Fruit fly (Drosophila melanogaster) whole organism, wandering third instar larva: ENCODE data around the gene CG6664.

Source experiments
- Abd-B ChIP-seq: fragments of >200 bp; optimal IDR thresholded peaks from 2 replicates; lab custom pipeline; 2017; ENCODE audit warnings: missing biosample characterization, missing genetic modification characterization
- CG32264 ChIP-seq: fragments of 200-800 bp; sonication (Bioruptor generic); optimal IDR thresholded peaks from 2 replicates; lab custom pipeline; 2016; ENCODE audit warnings: missing biosample characterization, missing genetic modification characterization
- CG9705 ChIP-seq: fragments of 200-800 bp; sonication (Bioruptor generic); optimal IDR thresholded peaks from 2 replicates; lab custom pipeline; 2018; ENCODE audit warnings: missing biosample characterization, mild to moderate bottlenecking, missing genetic modification characterization
- CrebA ChIP-seq: fragments of 200-800 bp; sonication (Bioruptor generic); optimal IDR thresholded peaks from 2 replicates; lab custom pipeline; 2016; ENCODE audit warnings: missing biosample characterization, mild to moderate bottlenecking, missing genetic modification characterization, borderline replicate concordance
- Dfd ChIP-seq: fragments of >200 bp; optimal IDR thresholded peaks from 2 replicates; lab custom pipeline; 2017; ENCODE audit warnings: missing biosample characterization, missing genetic modification characterization
- Dif ChIP-seq: fragments of 200-275, 200-300 bp; sonication (Bioruptor generic); optimal IDR thresholded peaks from 2 replicates; lab custom pipeline; 2018; ENCODE audit warnings: missing biosample characterization, missing genetic modification characterization; ENCODE audit not compliant: partially characterized antibody
- GATAd ChIP-seq: sonication (Bioruptor generic); optimal IDR thresholded peaks from 2 replicates; lab custom pipeline; 2016; ENCODE audit warnings: missing biosample characterization, missing genetic modification characterization
- HLH106 ChIP-seq: fragments of 200-800 bp; optimal IDR thresholded peaks from 3 replicates; lab custom pipeline; 2019; ENCODE audit warnings: missing biosample characterization, mild to moderate bottlenecking, missing genetic modification characterization, moderate library complexity
- Hnf4 ChIP-seq: fragments of 200-800 bp; sonication (Bioruptor generic); optimal IDR thresholded peaks from 2 replicates; lab custom pipeline; 2016; ENCODE audit warnings: missing biosample characterization, mild to moderate bottlenecking, missing genetic modification characterization
- Hr83 ChIP-seq: fragments of 200-300 bp; sonication (Bioruptor generic); optimal IDR thresholded peaks from 2 replicates; lab custom pipeline; 2016; ENCODE audit warnings: missing biosample characterization, mild to moderate bottlenecking, missing genetic modification characterization, moderate library complexity; ENCODE audit not compliant: poor library complexity, severe bottlenecking
- Jra ChIP-seq: sonication (Bioruptor generic); optimal IDR thresholded peaks from 2 replicates; lab custom pipeline; 2016; ENCODE audit warnings: missing biosample characterization, missing genetic modification characterization
- Mio ChIP-seq: sonication (Bioruptor generic); optimal IDR thresholded peaks from 2 replicates; lab custom pipeline; 2016; ENCODE audit warnings: missing biosample characterization, missing genetic modification characterization
- Myc ChIP-seq: fragments of >200 bp; optimal IDR thresholded peaks from 2 replicates; lab custom pipeline; 2017
- N ChIP-seq: fragments of >200 bp; optimal IDR thresholded peaks from 2 replicates; lab custom pipeline; 2018; ENCODE audit warnings: missing biosample characterization, missing external identifiers, missing genetic modification characterization
- OdsH ChIP-seq: fragments of 200-800 bp; sonication (Bioruptor generic); optimal IDR thresholded peaks from 2 replicates; lab custom pipeline; 2016; ENCODE audit warnings: missing biosample characterization, mild to moderate bottlenecking, missing genetic modification characterization
- Rel ChIP-seq, 2 experiments: fragments of 200-800 bp; sonication (Bioruptor generic) in 1 of 2; optimal IDR thresholded peaks; 2 replicates in 1 of 2; 3 replicates in 1 of 2; lab custom pipeline; 2016 to 2019; ENCODE audit warnings: mild to moderate bottlenecking in 2 of 2, missing biosample characterization in 2 of 2, missing genetic modification characterization in 2 of 2, moderate library complexity in 1 of 2
- Sp1 ChIP-seq: fragments of 200-800 bp; sonication (Bioruptor generic); optimal IDR thresholded peaks from 3 replicates; lab custom pipeline; 2019; ENCODE audit warnings: missing biosample characterization, mild to moderate bottlenecking, missing genetic modification characterization, moderate library complexity
- br ChIP-seq: fragments of 200-800 bp; sonication (Bioruptor generic); optimal IDR thresholded peaks from 2 replicates; lab custom pipeline; 2016; ENCODE audit warnings: missing biosample characterization, missing genetic modification characterization
- dl ChIP-seq, 2 experiments: fragments of 175-275, 200-275 bp in 1 of 2; fragments of 200-275 bp in 1 of 2; sonication (Bioruptor generic); optimal IDR thresholded peaks; lab custom pipeline; 2018; ENCODE audit warnings: mild to moderate bottlenecking in 2 of 2, missing biosample characterization in 2 of 2, missing genetic modification characterization in 2 of 2, moderate library complexity in 2 of 2; ENCODE audit not compliant: partially characterized antibody in 2 of 2, insufficient read depth in 1 of 2
- ey ChIP-seq: fragments of 200-800 bp; sonication (Bioruptor generic); optimal IDR thresholded peaks from 2 replicates; lab custom pipeline; 2016; ENCODE audit warnings: missing biosample characterization, missing genetic modification characterization
- foxo ChIP-seq, 2 experiments: fragments of 200-800 bp; sonication (Bioruptor generic); optimal IDR thresholded peaks; 2 replicates in 1 of 2; 3 replicates in 1 of 2; lab custom pipeline; 2016 to 2017; ENCODE audit warnings: missing biosample characterization in 2 of 2, missing genetic modification characterization in 2 of 2
- fru ChIP-seq: fragments of 200-800 bp; sonication (Bioruptor generic); optimal IDR thresholded peaks from 3 replicates; lab custom pipeline; 2016; ENCODE audit warnings: missing biosample characterization, mild to moderate bottlenecking, missing genetic modification characterization
- h ChIP-seq: fragments of 200-800 bp; sonication (Bioruptor generic); optimal IDR thresholded peaks from 3 replicates; lab custom pipeline; 2016; ENCODE audit warnings: missing biosample characterization, mild to moderate bottlenecking, missing genetic modification characterization
- jim ChIP-seq: fragments of 175-275, 200-325 bp; sonication (Bioruptor generic); optimal IDR thresholded peaks from 2 replicates; lab custom pipeline; 2016; ENCODE audit warnings: missing biosample characterization, mild to moderate bottlenecking, missing genetic modification characterization
- lola ChIP-seq: fragments of >200 bp; optimal IDR thresholded peaks from 2 replicates; lab custom pipeline; 2017; ENCODE audit warnings: missing biosample characterization, missing genetic modification characterization
- pan ChIP-seq: fragments of >200 bp; optimal IDR thresholded peaks from 2 replicates; lab custom pipeline; 2017
- psq ChIP-seq: fragments of 200-800 bp; sonication (Bioruptor generic); optimal IDR thresholded peaks from 3 replicates; lab custom pipeline; 2017; ENCODE audit warnings: missing biosample characterization, mild to moderate bottlenecking, missing genetic modification characterization, moderate library complexity
- rgr ChIP-seq: fragments of 200-800 bp; sonication (Bioruptor generic); optimal IDR thresholded peaks from 3 replicates; lab custom pipeline; 2016; ENCODE audit warnings: missing biosample characterization, mild to moderate bottlenecking, missing genetic modification characterization
- sv ChIP-seq: fragments of 200-800 bp; sonication (Bioruptor generic); optimal IDR thresholded peaks from 3 replicates; lab custom pipeline; 2016; ENCODE audit warnings: missing biosample characterization, missing genetic modification characterization
- tai ChIP-seq: sonication (Bioruptor generic); optimal IDR thresholded peaks from 2 replicates; lab custom pipeline; 2016; ENCODE audit warnings: missing biosample characterization, missing genetic modification characterization
- usp ChIP-seq: fragments of >200 bp; optimal IDR thresholded peaks from 2 replicates; lab custom pipeline; 2017; ENCODE audit warnings: missing biosample characterization, missing genetic modification characterization
- woc ChIP-seq: sonication (Bioruptor generic); optimal IDR thresholded peaks from 2 replicates; lab custom pipeline; 2016; ENCODE audit warnings: missing biosample characterization, mild to moderate bottlenecking, missing genetic modification characterization

The CG6664 gene

dm6 chr3L:17053932-17054331, 38.0 kb upstream of the CG6664 start:
- TF ChIP-seq CG32264 (GFP tag; lab: Kevin White, UChicago) = no peak
- TF ChIP-seq Jra (GFP tag; lab: Kevin White, UChicago) = no peak
- TF ChIP-seq Dfd (GFP tag; lab: Kevin White, UChicago) = no peak
- TF ChIP-seq usp = no peak
- TF ChIP-seq OdsH (GFP tag; lab: Kevin White, UChicago) = no peak
- no peak for TF ChIP-seq fru
- no peak for TF ChIP-seq dl (GFP tag; optimal IDR thresholded peaks at IDR 0.05; lab: Kevin White, UChicago; ENCODE audit: insufficient read depth in 1 of 2, partially characterized antibody in 2 of 2)
- no peak for TF ChIP-seq CrebA (GFP tag; lab: Kevin White, UChicago)
- no peak for TF ChIP-seq Sp1 (GFP tag; lab: Kevin White, UChicago)
- no peak for TF ChIP-seq sv
- no peak for TF ChIP-seq psq
- no peak for TF ChIP-seq pan (lab: Kevin White, UChicago)
- TF ChIP-seq Abd-B (GFP tag; lab: Kevin White, UChicago) = no peak
- no peak for TF ChIP-seq Hnf4 (GFP tag; lab: Kevin White, UChicago)
- no peak for TF ChIP-seq N (GFP tag; lab: Kevin White, UChicago)
- no peak for TF ChIP-seq Mio
- no peak for TF ChIP-seq HLH106 (tag; lab: Kevin White, UChicago)

- TF ChIP-seq Hr83 (GFP tag; lab: Kevin White, UChicago) = no peak
- TF ChIP-seq CrebA (GFP tag; lab: Kevin White, UChicago) = no peak
- TF ChIP-seq ey (GFP tag; lab: Kevin White, UChicago) = no peak
- TF ChIP-seq pan (lab: Kevin White, UChicago) = no peak
- no peak for TF ChIP-seq h
- TF ChIP-seq GATAd (GFP tag; lab: Kevin White, UChicago) = no peak
- no peak for TF ChIP-seq tai (GFP tag; lab: Kevin White, UChicago)
- TF ChIP-seq HLH106 (tag; lab: Kevin White, UChicago) = no peak
- no peak for TF ChIP-seq Dif (GFP tag; lab: Kevin White, UChicago)
- TF ChIP-seq, all 38 proteins: peak for 0
Observed at dm6 chr3L:17052388-17052905, 36.5 kb upstream of the CG6664 start.

- TF ChIP-seq h (no peak), foxo (GFP tag; optimal IDR thresholded peaks at IDR 0.05; lab: Kevin White, UChicago) (no peak)
Observed at dm6 chr3L:17051472-17051871, 35.5 kb upstream of the CG6664 start.

- TF ChIP-seq usp (no peak), tai (GFP tag; lab: Kevin White, UChicago) (peak; percentile 52), br (GFP tag; lab: Kevin White, UChicago) (no peak), rgr (GFP tag; lab: Kevin White, UChicago) (peak; percentile 11), Myc (lab: Kevin White, UChicago) (peak; percentile 7), Jra (GFP tag; lab: Kevin White, UChicago) (no peak), N (GFP tag; lab: Kevin White, UChicago) (no peak), Hnf4 (GFP tag; lab: Kevin White, UChicago) (peak; percentile 1), lola (no peak)
- TF ChIP-seq, all 38 proteins: peak for 4
Observed at dm6 chr3L:17050661-17051452, 34.9 kb upstream of the CG6664 start.

- no peak for TF ChIP-seq tai (GFP tag; lab: Kevin White, UChicago)
- no peak for TF ChIP-seq Mio
- TF ChIP-seq usp = no peak
- TF ChIP-seq Hnf4 (GFP tag; lab: Kevin White, UChicago) = no peak
- TF ChIP-seq woc (GFP tag; lab: Kevin White, UChicago) = no peak
- peak; percentile 19 for TF ChIP-seq Sp1 (GFP tag; lab: Kevin White, UChicago)
- no peak for TF ChIP-seq Myc (lab: Kevin White, UChicago)
- TF ChIP-seq jim (GFP tag; lab: Kevin White, UChicago) = no peak
- TF ChIP-seq Rel (GFP tag; optimal IDR thresholded peaks at IDR 0.05; lab: Kevin White, UChicago) = no peak
- peak; percentile 45 for TF ChIP-seq Rel (tag; optimal IDR thresholded peaks at IDR 0.05; lab: Kevin White, UChicago)
- no peak for TF ChIP-seq br (GFP tag; lab: Kevin White, UChicago)
- peak; percentile 49 for TF ChIP-seq h
- TF ChIP-seq CG9705 = no peak
- no peak for TF ChIP-seq lola
Observed at dm6 chr3L:17049912-17050345, 33.9 kb upstream of the CG6664 start.
